Worm (Caenorhabditis elegans): Measurements from ENCODE around the gene H32C10.1.

Gene H32C10.1

ce11 chrIV:5896341-5896740, 37.8 kb upstream of the H32C10.1 start, which contains the start of gene pck-3:
pck-3 (plus strand) TSS chrIV:5896641.
- TF ChIP-seq hmg-1.2 (GFP tag; IDR thresholded peaks at IDR 0.05) (no peak), die-1 (tag; optimal IDR thresholded peaks at IDR 0.05) (no peak), Y56A3A.18 (GFP tag; IDR thresholded peaks at IDR 0.05) (no peak), lag-1 (GFP tag; IDR thresholded peaks at IDR 0.05) (no peak), F37B4.10 (GFP tag; IDR thresholded peaks at IDR 0.05) (no peak), snpc-1.3 (tag; optimal IDR thresholded peaks at IDR 0.05; ENCODE audit: insufficient read depth) (no peak), sdz-38 (tag; optimal IDR thresholded peaks at IDR 0.05) (no peak), snpc-3.4 (tag; optimal IDR thresholded peaks at IDR 0.05) (no peak), ztf-28 (GFP tag; IDR thresholded peaks at IDR 0.05) (no peak), D2030.7 (GFP tag; IDR thresholded peaks at IDR 0.05) (no peak), F33H1.4 (GFP tag; IDR thresholded peaks at IDR 0.05) (no peak), ceh-79 (tag; optimal IDR thresholded peaks at IDR 0.05) (no peak), lin-54 (GFP tag; optimal IDR thresholded peaks at IDR 0.05) (no peak), attf-5 (GFP tag; optimal IDR thresholded peaks at IDR 0.05) (no peak), ceh-100 (GFP tag; IDR thresholded peaks at IDR 0.05) (no peak), ztf-26 (tag; optimal IDR thresholded peaks at IDR 0.05) (no peak), T26A5.8 (tag; optimal IDR thresholded peaks at IDR 0.05) (no peak)

DNA sequence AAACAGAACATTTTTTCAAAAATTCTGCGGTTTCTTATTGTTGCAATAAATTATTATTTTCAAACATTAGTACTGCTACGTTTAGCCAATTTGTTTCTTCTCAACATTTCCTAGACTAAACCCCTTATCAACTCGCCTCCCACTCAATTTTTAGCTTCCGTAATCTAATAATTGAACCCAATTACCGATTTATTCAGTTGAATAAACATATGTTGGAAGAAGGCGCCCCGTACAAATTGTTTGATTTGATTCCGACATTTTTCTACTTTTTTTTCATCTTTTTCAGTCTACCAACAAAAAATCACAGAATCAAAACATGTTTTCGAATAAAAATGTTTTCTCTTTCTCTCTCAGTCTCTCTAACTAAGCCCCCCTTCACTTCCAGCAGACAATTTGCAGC, 31.4 kb upstream of the H32C10.1 start:
- TF ChIP-seq nhr-179 (tag; optimal IDR thresholded peaks at IDR 0.05): no peak
- no peak for TF ChIP-seq snpc-1.1 (tag; optimal IDR thresholded peaks at IDR 0.05; ENCODE audit: insufficient read depth)
- TF ChIP-seq tbp1 (GFP tag; optimal IDR thresholded peaks at IDR 0.05): no peak
- no peak for TF ChIP-seq unc-130 (GFP tag; optimal IDR thresholded peaks at IDR 0.05)
- no peak for TF ChIP-seq hrde-1 (tag; optimal IDR thresholded peaks at IDR 0.05; ENCODE audit: borderline replicate concordance)

- TF ChIP-seq lin-35 (GFP tag; optimal IDR thresholded peaks at IDR 0.05) (no peak), nhr-179 (tag; optimal IDR thresholded peaks at IDR 0.05) (no peak), bed-2 (GFP tag; IDR thresholded peaks at IDR 0.05) (no peak)
Observed at ce11 chrIV:5903305-5903778, 30.8 kb upstream of the H32C10.1 start, which contains the start of gene H04M03.12. H04M03.12 (minus strand) TSS chrIV:5903355.

DNA sequence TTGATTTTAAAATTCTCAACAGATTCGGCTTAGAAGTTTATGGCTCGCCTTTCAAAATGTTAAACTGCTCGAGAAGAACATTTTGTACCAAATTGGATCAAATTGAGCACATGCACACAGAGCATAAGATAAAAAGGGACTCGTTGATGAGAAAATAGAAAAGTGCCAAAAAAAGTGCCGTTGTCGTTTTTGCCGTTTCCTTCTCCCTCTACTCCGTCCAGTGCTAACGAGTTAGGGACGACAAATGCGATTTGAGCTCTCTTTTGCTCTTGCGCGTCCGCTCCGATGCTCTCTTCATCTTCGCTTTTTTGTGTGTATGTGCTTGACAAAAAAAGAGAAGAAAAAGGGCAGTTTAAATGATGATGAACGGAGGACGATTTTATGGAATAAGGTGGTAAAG, 19.0 kb upstream of the H32C10.1 start:
- TF ChIP-seq rpc-1 (optimal IDR thresholded peaks at IDR 0.05) (no peak), rpc-1 (tag; optimal IDR thresholded peaks at IDR 0.05) (no peak), F33H1.4 (GFP tag; IDR thresholded peaks at IDR 0.05) (no peak)

DNA sequence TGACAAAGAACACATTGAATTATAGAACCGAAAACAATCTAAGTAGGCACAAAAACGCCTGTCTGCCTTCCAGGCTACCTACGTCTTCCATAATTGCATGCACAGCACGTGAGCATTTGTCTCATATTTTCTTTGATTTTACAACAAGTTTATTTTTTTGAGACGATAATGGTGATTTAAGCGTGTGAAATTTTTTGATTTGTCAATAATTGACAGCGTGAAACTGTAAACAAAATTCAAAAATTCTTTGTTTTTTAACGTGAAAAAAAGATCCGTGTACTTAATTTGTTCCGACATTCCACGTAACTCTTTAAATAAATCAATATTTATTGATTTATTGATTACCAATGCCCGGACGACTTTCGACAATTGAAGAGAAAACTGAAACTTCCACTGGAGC, 17.1 kb upstream of the H32C10.1 start, which contains the start of gene dhhc-13:
dhhc-13 (plus strand) TSS at position 301 of the 400 bp plus-strand sequence.
- no peak for TF ChIP-seq snpc-1.3 (tag; optimal IDR thresholded peaks at IDR 0.05; ENCODE audit: insufficient read depth)
- no peak for TF ChIP-seq F37B4.10 (GFP tag; IDR thresholded peaks at IDR 0.05)
- TF ChIP-seq zim-3 (tag; optimal IDR thresholded peaks at IDR 0.05): no peak
- no peak for TF ChIP-seq attf-5 (GFP tag; optimal IDR thresholded peaks at IDR 0.05)
- TF ChIP-seq pha-4 (tag; optimal IDR thresholded peaks at IDR 0.05): no peak
- TF ChIP-seq F10E7.11 (tag; optimal IDR thresholded peaks at IDR 0.05): no peak
- no peak for TF ChIP-seq F57A8.1 (GFP tag; optimal IDR thresholded peaks at IDR 0.05)

DNA sequence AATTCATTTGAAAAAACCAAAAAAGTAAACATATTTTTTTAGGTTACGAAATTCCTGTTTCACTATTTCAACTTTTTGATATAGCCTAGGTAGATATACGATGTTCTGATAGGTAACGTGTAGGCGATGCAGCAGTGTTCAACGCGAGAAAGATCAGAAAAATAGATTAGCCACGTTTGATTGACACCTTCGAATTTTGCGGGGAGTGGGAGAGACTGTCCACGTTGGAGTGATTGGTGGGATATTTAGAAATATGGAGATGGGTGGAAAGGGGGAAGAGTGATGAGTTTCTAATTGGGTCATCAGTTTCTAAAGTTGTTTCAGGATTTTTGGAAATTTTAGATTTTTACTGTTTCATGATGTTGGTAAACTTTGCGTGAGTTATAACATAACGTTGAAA, 11.0 kb upstream of the H32C10.1 start:
- no peak for TF ChIP-seq snpc-4 (GFP tag; optimal IDR thresholded peaks at IDR 0.05)
- TF ChIP-seq snpc-4 (tag; optimal IDR thresholded peaks at IDR 0.05): no peak

Data from whole organism, young adult.